Worm (Caenorhabditis elegans): ENCODE data around the gene srp-1.

srp-1 gene

ce11 chrV:730216-730615 is 22.9 kb upstream of the srp-1 start:
- TF ChIP-seq mdl-1 (tag; optimal IDR thresholded peaks at IDR 0.05) = peak in 1 of 2 experiments; percentile 60
- TF ChIP-seq ztf-11 (tag; optimal IDR thresholded peaks at IDR 0.05) = no peak
- TF ChIP-seq Y55F3AM.14 (GFP tag; optimal IDR thresholded peaks at IDR 0.05) = peak; percentile 92
- no peak for TF ChIP-seq elt-1 (tag; optimal IDR thresholded peaks at IDR 0.05)
- TF ChIP-seq sma-9 (GFP tag; optimal IDR thresholded peaks at IDR 0.05) = peak; percentile 81
- no peak for TF ChIP-seq sma-9 (tag; optimal IDR thresholded peaks at IDR 0.05)
- no peak for TF ChIP-seq alr-1 (tag; optimal IDR thresholded peaks at IDR 0.05)
- no peak for TF ChIP-seq R02D3.7 (tag; optimal IDR thresholded peaks at IDR 0.05)
- no peak for TF ChIP-seq ceh-82 (tag; optimal IDR thresholded peaks at IDR 0.05)
- no peak for TF ChIP-seq lin-13 (GFP tag; optimal IDR thresholded peaks at IDR 0.05)
- no peak for TF ChIP-seq ztf-1 (GFP tag; conservative IDR thresholded peaks at IDR 0.05)
- TF ChIP-seq nhr-6 (tag; optimal IDR thresholded peaks at IDR 0.05) = no peak
- peak; percentile 30 for TF ChIP-seq C34F6.9 (tag; optimal IDR thresholded peaks at IDR 0.05)
- no peak for TF ChIP-seq aly-2 (tag; optimal IDR thresholded peaks at IDR 0.05)
- no peak for TF ChIP-seq nhr-77 (tag; optimal IDR thresholded peaks at IDR 0.05)
- no peak for TF ChIP-seq skn-1 (tag; optimal IDR thresholded peaks at IDR 0.05)
- TF ChIP-seq lsy-2 (tag; optimal IDR thresholded peaks at IDR 0.05) = peak in 1 of 2 experiments; percentile 62
- peak; percentile 63 for TF ChIP-seq ama-1 (optimal IDR thresholded peaks at IDR 0.05)
- TF ChIP-seq sem-4 (tag; optimal IDR thresholded peaks at IDR 0.05) = no peak
- peak; percentile 73 for TF ChIP-seq sma-3 (GFP tag; optimal IDR thresholded peaks at IDR 0.05)
- TF ChIP-seq ceh-16 (tag; optimal IDR thresholded peaks at IDR 0.05) = no peak
- no peak for TF ChIP-seq mab-5 (tag; optimal IDR thresholded peaks at IDR 0.05)
- no peak for TF ChIP-seq ztf-4 (tag; optimal IDR thresholded peaks at IDR 0.05)
- no peak for TF ChIP-seq snpc-4 (tag; optimal IDR thresholded peaks at IDR 0.05)
- peak; percentile 52 for TF ChIP-seq F13H6.1 (tag; optimal IDR thresholded peaks at IDR 0.05)
- TF ChIP-seq nhr-11 (tag; optimal IDR thresholded peaks at IDR 0.05) = no peak
- TF ChIP-seq unc-39 (tag; optimal IDR thresholded peaks at IDR 0.05) = no peak
- TF ChIP-seq nhr-25 (tag; optimal IDR thresholded peaks at IDR 0.05) = peak; percentile 67
- no peak for TF ChIP-seq unc-55 (GFP tag; optimal IDR thresholded peaks at IDR 0.05)
- no peak for TF ChIP-seq lin-11 (tag; optimal IDR thresholded peaks at IDR 0.05)
- TF ChIP-seq mbf-1 (tag; optimal IDR thresholded peaks at IDR 0.05) = no peak
- TF ChIP-seq nhr-237 (tag; optimal IDR thresholded peaks at IDR 0.05) = no peak
- TF ChIP-seq blmp-1 (tag; optimal IDR thresholded peaks at IDR 0.05; ENCODE audit: insufficient read depth) = peak; percentile 41
- TF ChIP-seq dmd-4 (tag; optimal IDR thresholded peaks at IDR 0.05) = no peak
- no peak for TF ChIP-seq gmeb-1 (tag; optimal IDR thresholded peaks at IDR 0.05)
- TF ChIP-seq egl-27 (tag; optimal IDR thresholded peaks at IDR 0.05) = no peak
- TF ChIP-seq nhr-129 (tag; optimal IDR thresholded peaks at IDR 0.05) = peak; percentile 82
- no peak for TF ChIP-seq lin-39 (tag; optimal IDR thresholded peaks at IDR 0.05)
- no peak for TF ChIP-seq peb-1 (tag; optimal IDR thresholded peaks at IDR 0.05)
- no peak for TF ChIP-seq unc-62 (GFP tag; optimal IDR thresholded peaks at IDR 0.05)
- peak; percentile 88 for TF ChIP-seq nhr-21 (tag; optimal IDR thresholded peaks at IDR 0.05)
- no peak for TF ChIP-seq nhr-10 (tag; optimal IDR thresholded peaks at IDR 0.05)
- TF ChIP-seq crh-2 (tag; optimal IDR thresholded peaks at IDR 0.05) = peak; percentile 82
- no peak for TF ChIP-seq zag-1 (tag; optimal IDR thresholded peaks at IDR 0.05)
- no peak for TF ChIP-seq nhr-23 (tag; optimal IDR thresholded peaks at IDR 0.05)
- peak; percentile 20 for TF ChIP-seq fos-1 (tag; optimal IDR thresholded peaks at IDR 0.05)
- TF ChIP-seq ZK546.5 (tag; optimal IDR thresholded peaks at IDR 0.05) = no peak

- no peak for TF ChIP-seq dmd-4 (tag; optimal IDR thresholded peaks at IDR 0.05)
- TF ChIP-seq zag-1 (tag; optimal IDR thresholded peaks at IDR 0.05) = no peak
- peak; percentile 13 for TF ChIP-seq nhr-10 (tag; optimal IDR thresholded peaks at IDR 0.05)
- peak; percentile 42 for TF ChIP-seq snpc-4 (tag; optimal IDR thresholded peaks at IDR 0.05)
- TF ChIP-seq nhr-11 (tag; optimal IDR thresholded peaks at IDR 0.05) = no peak
- TF ChIP-seq nhr-21 (tag; optimal IDR thresholded peaks at IDR 0.05) = peak; percentile 95
- TF ChIP-seq sma-3 (GFP tag; optimal IDR thresholded peaks at IDR 0.05) = peak; percentile 97
- TF ChIP-seq sma-9 (GFP tag; optimal IDR thresholded peaks at IDR 0.05) = peak; percentile 99
- peak; percentile 46 for TF ChIP-seq sma-9 (tag; optimal IDR thresholded peaks at IDR 0.05)
- TF ChIP-seq ama-1 (optimal IDR thresholded peaks at IDR 0.05) = peak; percentile 82
- TF ChIP-seq mbf-1 (tag; optimal IDR thresholded peaks at IDR 0.05) = no peak
- no peak for TF ChIP-seq alr-1 (tag; optimal IDR thresholded peaks at IDR 0.05)
- no peak for TF ChIP-seq skn-1 (tag; optimal IDR thresholded peaks at IDR 0.05)
- peak; percentile 97 for TF ChIP-seq F13H6.1 (tag; optimal IDR thresholded peaks at IDR 0.05)
- TF ChIP-seq ZK546.5 (tag; optimal IDR thresholded peaks at IDR 0.05) = no peak
- no peak for TF ChIP-seq lin-11 (tag; optimal IDR thresholded peaks at IDR 0.05)
- no peak for TF ChIP-seq nhr-237 (tag; optimal IDR thresholded peaks at IDR 0.05)
- TF ChIP-seq ceh-16 (tag; optimal IDR thresholded peaks at IDR 0.05) = no peak
- no peak for TF ChIP-seq elt-1 (tag; optimal IDR thresholded peaks at IDR 0.05)
- TF ChIP-seq ztf-4 (tag; optimal IDR thresholded peaks at IDR 0.05) = peak; percentile 89
- peak; percentile 48 for TF ChIP-seq sem-4 (tag; optimal IDR thresholded peaks at IDR 0.05)
- no peak for TF ChIP-seq R02D3.7 (tag; optimal IDR thresholded peaks at IDR 0.05)
- no peak for TF ChIP-seq ztf-11 (tag; optimal IDR thresholded peaks at IDR 0.05)
- TF ChIP-seq Y55F3AM.14 (GFP tag; optimal IDR thresholded peaks at IDR 0.05) = peak; percentile 94
- TF ChIP-seq fos-1 (tag; optimal IDR thresholded peaks at IDR 0.05) = peak; percentile 83
- peak; percentile 11 for TF ChIP-seq unc-62 (GFP tag; optimal IDR thresholded peaks at IDR 0.05)
- TF ChIP-seq C34F6.9 (tag; optimal IDR thresholded peaks at IDR 0.05) = peak; percentile 51
- peak; percentile 85 for TF ChIP-seq nhr-25 (tag; optimal IDR thresholded peaks at IDR 0.05)
- TF ChIP-seq unc-55 (GFP tag; optimal IDR thresholded peaks at IDR 0.05) = no peak
- no peak for TF ChIP-seq unc-39 (tag; optimal IDR thresholded peaks at IDR 0.05)
- peak; percentile 39 for TF ChIP-seq nhr-77 (tag; optimal IDR thresholded peaks at IDR 0.05)
- no peak for TF ChIP-seq peb-1 (tag; optimal IDR thresholded peaks at IDR 0.05)
- TF ChIP-seq nhr-129 (tag; optimal IDR thresholded peaks at IDR 0.05) = peak; percentile 96
- TF ChIP-seq lin-13 (GFP tag; optimal IDR thresholded peaks at IDR 0.05) = peak; percentile 33
- peak; percentile 82 for TF ChIP-seq gmeb-1 (tag; optimal IDR thresholded peaks at IDR 0.05)
- TF ChIP-seq nhr-23 (tag; optimal IDR thresholded peaks at IDR 0.05) = no peak
- peak; percentile 14 for TF ChIP-seq blmp-1 (tag; optimal IDR thresholded peaks at IDR 0.05; ENCODE audit: insufficient read depth)
- TF ChIP-seq lsy-2 (tag; optimal IDR thresholded peaks at IDR 0.05) = peak in 1 of 2 experiments; percentile 80
- no peak for TF ChIP-seq ztf-1 (GFP tag; conservative IDR thresholded peaks at IDR 0.05)
- no peak for TF ChIP-seq lin-39 (tag; optimal IDR thresholded peaks at IDR 0.05)
- peak; percentile 49 for TF ChIP-seq nhr-6 (tag; optimal IDR thresholded peaks at IDR 0.05)
Observed at ce11 chrV:731330-731729, 21.8 kb upstream of the srp-1 start.

All from whole organism, L2 larva.